Worm (Caenorhabditis elegans): ENCODE results near the gene W04D12.1.

W04D12.1 gene

ce11 chrIII:5826895-5827437 lies 9.8 kb upstream of the W04D12.1 start:
- TF ChIP-seq F37B4.10 (GFP tag; IDR thresholded peaks at IDR 0.05): 0 out of 2 replicates have a peak, but pooled peaks have one; percentile 30
- no peak for TF ChIP-seq B0336.3 (GFP tag; IDR thresholded peaks at IDR 0.05)
- no peak for TF ChIP-seq F39B2.1 (GFP tag; IDR thresholded peaks at IDR 0.05)
- no peak for TF ChIP-seq chd-7 (tag; optimal IDR thresholded peaks at IDR 0.05)
- TF ChIP-seq ZK185.1 (tag; optimal IDR thresholded peaks at IDR 0.05; ENCODE audit: poor library complexity, severe bottlenecking): no peak
- TF ChIP-seq rec-8 (tag; optimal IDR thresholded peaks at IDR 0.05): no peak
- 0 out of 2 replicates have a peak, but pooled peaks have one; percentile 40 for TF ChIP-seq zfh-2 (GFP tag; conservative IDR thresholded peaks at IDR 0.05)

ce11 chrIII:5828065-5828464 lies 8.7 kb upstream of the W04D12.1 start:
- TF ChIP-seq madf-3 (GFP tag; IDR thresholded peaks at IDR 0.05): peak; percentile 76
- TF ChIP-seq Y95B8A.8 (GFP tag; IDR thresholded peaks at IDR 0.05): peak; percentile 50; the same call in 1 of the 2 replicates
- TF ChIP-seq mes-4 (tag; optimal IDR thresholded peaks at IDR 0.05): no peak
- TF ChIP-seq lir-1 (GFP tag; conservative IDR thresholded peaks at IDR 0.05): 0 out of 2 replicates have a peak, but pooled peaks have one; percentile 5
- TF ChIP-seq dox-1 (GFP tag; IDR thresholded peaks at IDR 0.05): 0 out of 2 replicates have a peak, but pooled peaks have one; percentile 5
- no peak for TF ChIP-seq hlh-12 (tag; optimal IDR thresholded peaks at IDR 0.05)
- TF ChIP-seq Y67H2A.10 (GFP tag; conservative IDR thresholded peaks at IDR 0.05): peak; percentile 43; the same call in 1 of the 2 replicates
- no peak for TF ChIP-seq ceh-100 (GFP tag; IDR thresholded peaks at IDR 0.05)
- 0 out of 2 replicates have a peak, but pooled peaks have one; percentile 6 for TF ChIP-seq madf-6 (GFP tag; IDR thresholded peaks at IDR 0.05)
- no peak for TF ChIP-seq cebp-1 (GFP tag; IDR thresholded peaks at IDR 0.05)
- TF ChIP-seq cebp-1 (tag; optimal IDR thresholded peaks at IDR 0.05): peak; percentile 8
- TF ChIP-seq athp-1 (tag; optimal IDR thresholded peaks at IDR 0.05): no peak
- TF ChIP-seq ceh-27 (GFP tag; optimal IDR thresholded peaks at IDR 0.05): no peak
- TF ChIP-seq K11D2.4 (GFP tag; IDR thresholded peaks at IDR 0.05): 0 out of 2 replicates have a peak, but pooled peaks have one; percentile 14
- TF ChIP-seq ZK185.1 (tag; optimal IDR thresholded peaks at IDR 0.05; ENCODE audit: poor library complexity, severe bottlenecking): peak; percentile 0
- TF ChIP-seq unc-62 (GFP tag; optimal IDR thresholded peaks at IDR 0.05): no peak
- no peak for TF ChIP-seq B0261.1 (tag; optimal IDR thresholded peaks at IDR 0.05)
- TF ChIP-seq Y53F4B.3 (GFP tag; IDR thresholded peaks at IDR 0.05): no peak
- TF ChIP-seq egl-44 (GFP tag; IDR thresholded peaks at IDR 0.05): 0 out of 2 replicates have a peak, but pooled peaks have one; percentile 12
- TF ChIP-seq B0336.3 (GFP tag; IDR thresholded peaks at IDR 0.05): peak; percentile 52; the same call in 1 of the 2 replicates

ce11 chrIII:5832442-5832841 lies 4.3 kb upstream of the W04D12.1 start:
- TF ChIP-seq cebp-1 (GFP tag; IDR thresholded peaks at IDR 0.05) (no peak), cebp-1 (tag; optimal IDR thresholded peaks at IDR 0.05) (no peak), egrh-3 (GFP tag; IDR thresholded peaks at IDR 0.05) (peak; percentile 18; the same call in 1 of the 2 replicates), K11D2.4 (GFP tag; IDR thresholded peaks at IDR 0.05) (no peak), rec-8 (tag; optimal IDR thresholded peaks at IDR 0.05) (no peak), F22D6.2 (tag; optimal IDR thresholded peaks at IDR 0.05) (no peak), lsl-1 (GFP tag; optimal IDR thresholded peaks at IDR 0.05) (no peak), snpc-3.4 (tag; optimal IDR thresholded peaks at IDR 0.05) (no peak), F37B4.10 (GFP tag; IDR thresholded peaks at IDR 0.05) (no peak), rpc-1 (optimal IDR thresholded peaks at IDR 0.05) (no peak), rpc-1 (tag; optimal IDR thresholded peaks at IDR 0.05) (no peak), ceh-58 (GFP tag; IDR thresholded peaks at IDR 0.05) (no peak), chd-7 (tag; optimal IDR thresholded peaks at IDR 0.05) (peak; percentile 10), F33H1.4 (GFP tag; IDR thresholded peaks at IDR 0.05) (peak; percentile 8; the same call in 1 of the 2 replicates), zfh-2 (GFP tag; conservative IDR thresholded peaks at IDR 0.05) (peak; percentile 65), ekl-4 (GFP tag; IDR thresholded peaks at IDR 0.05) (no peak)
